Fruit fly (Drosophila melanogaster): ENCODE measurements around the gene CG46435.

Gene CG46435

dm6 chr3L:19496600-19496999 is 48.3 kb upstream of the CG46435 start:
- TF ChIP-seq Gsc (GFP tag; IDR thresholded peaks at IDR 0.05) (no peak), tin (GFP tag; optimal IDR thresholded peaks at IDR 0.05) (no peak), bsh (GFP tag; optimal IDR thresholded peaks at IDR 0.05) (no peak), ttk (GFP tag; IDR thresholded peaks at IDR 0.05) (0 out of 2 replicates have a peak, but pooled peaks have one; percentile 9), CTCF (GFP tag; optimal IDR thresholded peaks at IDR 0.05) (no peak), CG16779 (GFP tag; IDR thresholded peaks at IDR 0.05) (no peak), Optix (GFP tag; IDR thresholded peaks at IDR 0.05) (no peak), dysf (GFP tag; IDR thresholded peaks at IDR 0.05) (peak; percentile 28; the same call in 1 of the 3 replicates), CG10431 (GFP tag; optimal IDR thresholded peaks at IDR 0.05) (no peak), CG13296 (GFP tag; optimal IDR thresholded peaks at IDR 0.05) (no peak), CG9215 (GFP tag; IDR thresholded peaks at IDR 0.05) (no peak), wdn (GFP tag; IDR thresholded peaks at IDR 0.05) (0 out of 2 replicates have a peak, but pooled peaks have one; percentile 48), Med (GFP tag) (peak; percentile 69), seq (GFP tag; IDR thresholded peaks at IDR 0.05) (no peak), Deaf1 (tag; optimal IDR thresholded peaks at IDR 0.05) (peak; percentile 52), vvl (GFP tag; IDR thresholded peaks at IDR 0.05) (no peak), CG13894 (tag; optimal IDR thresholded peaks at IDR 0.05) (peak; percentile 54), CG6765 (GFP tag; optimal IDR thresholded peaks at IDR 0.05) (peak; percentile 33), phol (tag; optimal IDR thresholded peaks at IDR 0.05) (no peak), trem (tag; optimal IDR thresholded peaks at IDR 0.05) (no peak), Hmr (GFP tag; optimal IDR thresholded peaks at IDR 0.05) (peak; percentile 8), CG9932 (GFP tag; IDR thresholded peaks at IDR 0.05) (peak; percentile 40; the same call in 1 of the 2 replicates), Bteb2 (GFP tag; optimal IDR thresholded peaks at IDR 0.05) (no peak), nom (GFP tag; optimal IDR thresholded peaks at IDR 0.05) (no peak), CG32532 (GFP tag; IDR thresholded peaks at IDR 0.05) (peak; percentile 27; the same call in 1 of the 2 replicates), lmd (GFP tag; IDR thresholded peaks at IDR 0.05) (peak; percentile 4; the same call in 1 of the 2 replicates), Dbx (GFP tag; IDR thresholded peaks at IDR 0.05) (0 out of 3 replicates have a peak, but pooled peaks have one; percentile 16), CG14014 (GFP tag; IDR thresholded peaks at IDR 0.05) (no peak), CG18619 (GFP tag; optimal IDR thresholded peaks at IDR 0.05) (no peak), Ptx1 (GFP tag; IDR thresholded peaks at IDR 0.05) (no peak), chinmo (GFP tag; IDR thresholded peaks at IDR 0.05; ENCODE audit: partially characterized antibody) (no peak), CG16863 (GFP tag; optimal IDR thresholded peaks at IDR 0.05) (no peak), CG12769 (tag; optimal IDR thresholded peaks at IDR 0.05) (peak; percentile 61), CG32772 (GFP tag; IDR thresholded peaks at IDR 0.05) (0 out of 2 replicates have a peak, but pooled peaks have one; percentile 21), Rfx (GFP tag; IDR thresholded peaks at IDR 0.05) (peak; percentile 33; the same call in 1 of the 2 replicates), CG2120 (GFP tag; optimal IDR thresholded peaks at IDR 0.05) (peak; percentile 3), CG1602 (GFP tag; optimal IDR thresholded peaks at IDR 0.05) (no peak), CG9437 (GFP tag; optimal IDR thresholded peaks at IDR 0.05) (no peak), CG10543 (GFP tag; optimal IDR thresholded peaks at IDR 0.05) (peak; percentile 3), hbn (GFP tag; IDR thresholded peaks at IDR 0.05; ENCODE audit: partially characterized antibody) (no peak)

dm6 chr3L:19497135-19497534 is 47.8 kb upstream of the CG46435 start:
- no peak for TF ChIP-seq amos (GFP tag; IDR thresholded peaks at IDR 0.05; ENCODE audit: partially characterized antibody)
- no peak for TF ChIP-seq CG7963 (GFP tag; IDR thresholded peaks at IDR 0.05; ENCODE audit: partially characterized antibody)
- TF ChIP-seq C15 (GFP tag; IDR thresholded peaks at IDR 0.05), result no peak
- peak; percentile 96 for TF ChIP-seq CG8359 (GFP tag; optimal IDR thresholded peaks at IDR 0.05; ENCODE audit: borderline replicate concordance)
- TF ChIP-seq CG4282 (GFP tag; optimal IDR thresholded peaks at IDR 0.05), result no peak
- TF ChIP-seq CG9876 (GFP tag; optimal IDR thresholded peaks at IDR 0.05), result no peak
- no peak for TF ChIP-seq pzg (GFP tag; optimal IDR thresholded peaks at IDR 0.05)
- 0 out of 4 replicates have a peak, but pooled peaks have one; percentile 49 for TF ChIP-seq chinmo (GFP tag; IDR thresholded peaks at IDR 0.05; ENCODE audit: partially characterized antibody)
- no peak for TF ChIP-seq Dip3 (GFP tag; optimal IDR thresholded peaks at IDR 0.05)
- no peak for TF ChIP-seq kni (GFP tag; optimal IDR thresholded peaks at IDR 0.05)
- no peak for TF ChIP-seq sens-2 (GFP tag; IDR thresholded peaks at IDR 0.05)
- no peak for TF ChIP-seq CG6791 (GFP tag; IDR thresholded peaks at IDR 0.05; ENCODE audit: partially characterized antibody)
- TF ChIP-seq CG7372 (GFP tag; IDR thresholded peaks at IDR 0.05), result no peak
- no peak for TF ChIP-seq CG2678 (tag; optimal IDR thresholded peaks at IDR 0.05)
- TF ChIP-seq E2f2 (GFP tag; IDR thresholded peaks at IDR 0.05), result no peak

Measured in whole organism, embryonic.